Fruit fly (Drosophila melanogaster): ENCODE data around the gene IFT46.

The IFT46 gene

DNA sequence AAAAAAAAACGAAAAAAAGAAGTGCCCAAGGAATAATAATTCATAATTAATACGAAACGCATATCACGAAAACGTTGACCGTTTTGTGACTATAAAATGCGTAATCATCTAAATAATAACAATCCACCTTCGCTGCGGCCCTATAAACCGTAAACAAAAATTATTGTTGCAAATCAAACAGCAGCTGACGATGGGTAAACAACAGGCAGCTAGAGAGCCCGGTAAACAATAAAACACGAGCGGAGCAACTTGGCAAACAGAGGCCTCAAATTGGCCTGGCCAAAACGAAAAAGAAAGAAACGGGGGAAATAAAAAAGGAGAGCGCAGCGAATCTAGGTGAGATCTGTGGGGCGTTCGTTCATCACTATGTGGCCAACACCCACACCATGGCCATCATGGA is 48.3 kb downstream of the IFT46 start (continued):
- TF ChIP-seq abd-A (tag; optimal IDR thresholded peaks at IDR 0.05) (no peak), lab (GFP tag; optimal IDR thresholded peaks at IDR 0.05) (peak; percentile 87), pho (GFP tag; optimal IDR thresholded peaks at IDR 0.05) (peak; percentile 61), Spps (tag; optimal IDR thresholded peaks at IDR 0.05) (no peak), mirr (GFP tag; optimal IDR thresholded peaks at IDR 0.05) (peak; percentile 5), CG10979 (tag; optimal IDR thresholded peaks at IDR 0.05) (no peak), CG12391 (tag; optimal IDR thresholded peaks at IDR 0.05) (no peak), CG2875 (GFP tag; optimal IDR thresholded peaks at IDR 0.05) (no peak), Atf6 (GFP tag; IDR thresholded peaks at IDR 0.05) (peak; percentile 63), Camta (GFP tag; optimal IDR thresholded peaks at IDR 0.05) (peak; percentile 31), CG17359 (tag; optimal IDR thresholded peaks at IDR 0.05) (peak; percentile 32), amos (GFP tag; IDR thresholded peaks at IDR 0.05; ENCODE audit: partially characterized antibody) (no peak), CG11398 (GFP tag; optimal IDR thresholded peaks at IDR 0.05) (peak; percentile 64), CG10366 (GFP tag; IDR thresholded peaks at IDR 0.05) (no peak), CG12236 (GFP tag; optimal IDR thresholded peaks at IDR 0.05) (peak; percentile 28), otp (GFP tag; IDR thresholded peaks at IDR 0.05) (0 out of 3 replicates have a peak, but pooled peaks have one; percentile 38), Poxn (GFP tag; IDR thresholded peaks at IDR 0.05) (no peak), lilli (GFP tag; optimal IDR thresholded peaks at IDR 0.05) (peak; percentile 29), CG30403 (GFP tag; optimal IDR thresholded peaks at IDR 0.05) (no peak), rib (GFP tag; IDR thresholded peaks at IDR 0.05) (peak; percentile 23; the same call in 1 of the 2 replicates), Opbp (GFP tag; IDR thresholded peaks at IDR 0.05; ENCODE audit: partially characterized antibody) (no peak), CG14050 (GFP tag; IDR thresholded peaks at IDR 0.05) (no peak), ttk (GFP tag; IDR thresholded peaks at IDR 0.05) (no peak), sug (tag; optimal IDR thresholded peaks at IDR 0.05) (peak; percentile 42), bab2 (GFP tag; optimal IDR thresholded peaks at IDR 0.05) (peak; percentile 61), Lpt (GFP tag; optimal IDR thresholded peaks at IDR 0.05) (no peak), insv (GFP tag; optimal IDR thresholded peaks at IDR 0.05) (no peak), H15 (GFP tag; IDR thresholded peaks at IDR 0.05) (no peak), Mrtf (GFP tag; IDR thresholded peaks at IDR 0.05) (no peak), BtbVII (GFP tag; optimal IDR thresholded peaks at IDR 0.05) (peak; percentile 71), CG32767 (GFP tag; IDR thresholded peaks at IDR 0.05) (0 out of 2 replicates have a peak, but pooled peaks have one; percentile 12), bsh (GFP tag; optimal IDR thresholded peaks at IDR 0.05) (no peak), Aef1 (GFP tag; IDR thresholded peaks at IDR 0.05) (no peak), eyg (GFP tag; optimal IDR thresholded peaks at IDR 0.05) (no peak), CkIIα-i1 (GFP tag; IDR thresholded peaks at IDR 0.05) (no peak), CG18599 (GFP tag; optimal IDR thresholded peaks at IDR 0.05) (peak; percentile 79), CG32772 (GFP tag; IDR thresholded peaks at IDR 0.05) (no peak), fd102C (GFP tag; optimal IDR thresholded peaks at IDR 0.05) (no peak), kni (GFP tag; optimal IDR thresholded peaks at IDR 0.05) (no peak), bbx (GFP tag; IDR thresholded peaks at IDR 0.05; ENCODE audit: partially characterized antibody) (no peak), Rx (GFP tag; IDR thresholded peaks at IDR 0.05) (no peak), CG15696 (tag; optimal IDR thresholded peaks at IDR 0.05) (no peak), CG3281 (GFP tag; optimal IDR thresholded peaks at IDR 0.05) (peak; percentile 62), CG11696 (GFP tag; IDR thresholded peaks at IDR 0.05) (no peak), kay (GFP tag; optimal IDR thresholded peaks at IDR 0.05) (no peak), ci (GFP tag; IDR thresholded peaks at IDR 0.05) (peak; percentile 48; the same call in 1 of the 3 replicates), Nf-YA (GFP tag; IDR thresholded peaks at IDR 0.05) (no peak), fd64A (GFP tag; optimal IDR thresholded peaks at IDR 0.05) (no peak), Usf (GFP tag; optimal IDR thresholded peaks at IDR 0.05) (no peak), CG7372 (GFP tag; IDR thresholded peaks at IDR 0.05) (no peak), CG10209 (GFP tag; optimal IDR thresholded peaks at IDR 0.05) (peak; percentile 55), salm (tag; optimal IDR thresholded peaks at IDR 0.05) (no peak)
